Fruit fly (Drosophila melanogaster) whole organism: ENCODE data around the gene CG12483.

ENCODE experiments used
- CG8478 ChIP-seq: fragments of >200 bp; optimal IDR thresholded peaks from 2 replicates; lab custom pipeline; 2018; ENCODE audit warnings: inconsistent platforms
- Dll ChIP-seq: fragments of >200 bp; optimal IDR thresholded peaks from 2 replicates; lab custom pipeline; 2017
- EcR ChIP-seq, 2 experiments: fragments of >200 bp; optimal IDR thresholded peaks; 2 replicates each; lab custom pipeline; 2017; ENCODE audit warnings: missing biosample characterization in 2 of 2, missing genetic modification characterization in 2 of 2, missing genetic modification reagents in 2 of 2
- pan ChIP-seq: fragments of >200 bp; optimal IDR thresholded peaks from 2 replicates; lab custom pipeline; 2017
- psq ChIP-seq: fragments of >200 bp; optimal IDR thresholded peaks from 2 replicates; lab custom pipeline; 2017
- usp ChIP-seq: fragments of >200 bp; optimal IDR thresholded peaks from 2 replicates; lab custom pipeline; 2017; ENCODE audit warnings: missing biosample characterization, missing genetic modification characterization, mixed read lengths

DNA sequence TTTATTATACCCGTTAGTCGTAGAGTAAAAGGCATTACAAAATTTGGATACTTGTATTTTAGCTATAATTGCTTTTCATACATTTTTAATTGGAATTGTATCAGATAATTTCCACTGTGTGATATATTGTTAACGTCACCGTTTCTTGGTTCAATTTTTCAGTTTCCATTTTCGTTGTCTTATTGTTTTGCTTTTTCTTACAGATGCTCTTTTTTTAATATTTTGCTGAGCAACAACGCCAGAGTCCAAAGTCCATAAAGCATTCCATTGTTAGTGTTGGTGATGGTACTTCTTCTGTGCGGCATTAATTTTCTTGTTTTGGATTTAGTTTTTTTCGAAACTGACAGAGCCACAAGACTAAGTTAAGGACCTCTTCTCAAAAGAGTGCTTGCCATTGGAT is 15.2 kb downstream of the CG12483 start:
- no peak for TF ChIP-seq Dll
- no peak for TF ChIP-seq usp
- TF ChIP-seq psq (lab: Kevin White, UChicago) = no peak
- TF ChIP-seq pan = no peak
- no peak for TF ChIP-seq CG8478 (lab: Kevin White, UChicago)
- no peak for TF ChIP-seq EcR (GFP tag; optimal IDR thresholded peaks at IDR 0.05; lab: Kevin White, UChicago)
